Worm (Caenorhabditis elegans) whole organism, L1 larva: ENCODE measurements around the gene ppfr-4.

Source experiments
- C04F5.9 ChIP-seq: sonication (generic microtip); optimal IDR thresholded peaks from 2 replicates; lab custom pipeline; 2016; ENCODE audit warnings: missing genetic modification characterization, missing compliant biosample characterization
- C16A3.4 ChIP-seq: fragments of 150-350 bp; optimal IDR thresholded peaks from 2 replicates; lab custom pipeline; 2014; ENCODE audit warnings: missing biosample characterization, missing genetic modification characterization
- C34B4.2 ChIP-seq: sonication (generic microtip); optimal IDR thresholded peaks from 2 replicates; lab custom pipeline; 2017; ENCODE audit warnings: mild to moderate bottlenecking, missing genetic modification characterization, missing compliant biosample characterization
- F16B12.6 ChIP-seq: fragments of 150-350 bp; optimal IDR thresholded peaks from 2 replicates; lab custom pipeline; 2014; ENCODE audit warnings: missing biosample characterization, missing genetic modification characterization
- Y116A8C.19 ChIP-seq: sonication (generic microtip); optimal IDR thresholded peaks from 2 replicates; lab custom pipeline; 2016; ENCODE audit warnings: missing compliant biosample characterization, missing genetic modification characterization, borderline replicate concordance
- aha-1 ChIP-seq: fragments of 150-350 bp; optimal IDR thresholded peaks from 2 replicates; lab custom pipeline; 2014; ENCODE audit warnings: missing biosample characterization, missing genetic modification characterization
- aly-2 ChIP-seq: fragments of 150-350 bp; optimal IDR thresholded peaks from 2 replicates; lab custom pipeline; 2014; ENCODE audit warnings: missing biosample characterization, missing genetic modification characterization
- ama-1 ChIP-seq: fragments of 150-350 bp; optimal IDR thresholded peaks from 2 replicates; lab custom pipeline; 2014
- ceh-63 ChIP-seq: fragments of 200-800 bp; sonication (Bioruptor generic); optimal IDR thresholded peaks from 2 replicates; lab custom pipeline; 2018; ENCODE audit warnings: mild to moderate bottlenecking, missing genetic modification characterization, missing compliant biosample characterization
- ceh-8 ChIP-seq: fragments of 200-800 bp; sonication (Bioruptor generic); optimal IDR thresholded peaks from 2 replicates; lab custom pipeline; 2018; ENCODE audit warnings: mild to moderate bottlenecking, missing genetic modification characterization, moderate library complexity, missing compliant biosample characterization
- ceh-82 ChIP-seq, 3 experiments: fragments of 150-350 bp in 1 of 3; sonication (generic microtip) in 2 of 3; optimal IDR thresholded peaks; 2 replicates each; lab custom pipeline; 2014 to 2017; ENCODE audit warnings: missing biosample characterization in 3 of 3, missing genetic modification characterization in 3 of 3
- ces-1 ChIP-seq: fragments of 150-350 bp; optimal IDR thresholded peaks from 2 replicates; lab custom pipeline; 2014; ENCODE audit warnings: missing biosample characterization, missing genetic modification reagents, missing genetic modification characterization
- dpl-1 ChIP-seq, 3 experiments: fragments of 150-350 bp in 2 of 3; sonication (generic microtip) in 1 of 3; optimal IDR thresholded peaks; 2 replicates each; lab custom pipeline; 2014 to 2017; ENCODE audit warnings: missing biosample characterization in 3 of 3, missing genetic modification characterization in 3 of 3, missing genetic modification reagents in 3 of 3
- dsc-1 ChIP-seq: sonication (generic microtip); optimal IDR thresholded peaks from 2 replicates; lab custom pipeline; 2016; ENCODE audit warnings: mild to moderate bottlenecking, missing genetic modification characterization, missing compliant biosample characterization
- efl-1 ChIP-seq, 4 experiments: fragments of 150-350 bp; optimal IDR thresholded peaks in 3 of 4; peaks in 1 of 4; 1 replicate in 1 of 4; 2 replicates in 3 of 4; lab custom pipeline; 2014; ENCODE audit warnings: missing biosample characterization in 2 of 4, missing genetic modification characterization in 2 of 4, missing genetic modification reagents in 2 of 4
- egl-13 ChIP-seq: sonication (generic microtip); optimal IDR thresholded peaks from 2 replicates; lab custom pipeline; 2016; ENCODE audit warnings: missing genotype, missing genetic modification reagents, missing genetic modification characterization, missing compliant biosample characterization
- elt-2 ChIP-seq: sonication (generic microtip); optimal IDR thresholded peaks from 2 replicates; lab custom pipeline; 2016; ENCODE audit warnings: missing genetic modification characterization, mild to moderate bottlenecking, inconsistent platforms, missing compliant biosample characterization, missing genetic modification reagents
- ets-5 ChIP-seq: fragments of 200-800 bp; sonication (Bioruptor generic); IDR thresholded peaks from 2 replicates; pipeline ENCODE4 v1.3.6; 2022; ENCODE audit warnings: missing genetic modification characterization, missing compliant biosample characterization
- fkh-10 ChIP-seq: sonication (generic microtip); optimal IDR thresholded peaks from 2 replicates; lab custom pipeline; 2017; ENCODE audit warnings: missing biosample characterization, missing genetic modification reagents, missing genetic modification characterization
- fos-1 ChIP-seq: fragments of 150-350 bp; optimal IDR thresholded peaks from 2 replicates; lab custom pipeline; 2014; ENCODE audit warnings: missing biosample characterization, missing genetic modification characterization
- grh-1 ChIP-seq: fragments of 200-800 bp; sonication (Bioruptor generic); IDR thresholded peaks from 2 replicates; pipeline ENCODE4 v1.3.6; 2022; ENCODE audit warnings: missing genetic modification reagents, missing genetic modification characterization, missing compliant biosample characterization
- hlh-17 ChIP-seq: fragments of 200-800 bp; sonication (Bioruptor generic); optimal IDR thresholded peaks from 2 replicates; lab custom pipeline; 2018; ENCODE audit warnings: missing genetic modification characterization, mild to moderate bottlenecking, missing compliant biosample characterization, moderate library complexity, borderline replicate concordance
- hpl-2 ChIP-seq: fragments of 150-350 bp; optimal IDR thresholded peaks from 2 replicates; lab custom pipeline; 2014; ENCODE audit warnings: missing biosample characterization, missing genetic modification reagents, missing genetic modification characterization
- irx-1 ChIP-seq: sonication (generic microtip); optimal IDR thresholded peaks from 2 replicates; lab custom pipeline; 2016; ENCODE audit warnings: missing genetic modification characterization, missing compliant biosample characterization
- isw-1 ChIP-seq: fragments of 200-800 bp; sonication (Bioruptor generic); IDR thresholded peaks from 2 replicates; pipeline ENCODE4 v1.3.6; 2022; ENCODE audit warnings: missing genetic modification characterization, missing compliant biosample characterization
- jun-1 ChIP-seq: fragments of 150-350 bp; optimal IDR thresholded peaks from 2 replicates; lab custom pipeline; 2014; ENCODE audit warnings: missing biosample characterization, missing genetic modification reagents, missing genetic modification characterization
- lin-14 ChIP-seq: fragments of 200-800 bp; sonication (Bioruptor generic); optimal IDR thresholded peaks from 2 replicates; lab custom pipeline; 2018; ENCODE audit warnings: mild to moderate bottlenecking, missing genetic modification characterization, moderate library complexity, missing compliant biosample characterization
- lin-39 ChIP-seq: fragments of 150-350 bp; optimal IDR thresholded peaks from 2 replicates; lab custom pipeline; 2014; ENCODE audit warnings: missing biosample characterization, missing genetic modification reagents, missing genetic modification characterization
- lsy-2 ChIP-seq, 2 experiments: fragments of 150-350 bp; optimal IDR thresholded peaks; 2 replicates each; lab custom pipeline; 2014; ENCODE audit warnings: missing biosample characterization in 2 of 2, missing genetic modification characterization in 2 of 2
- mdl-1 ChIP-seq, 2 experiments: fragments of 150-350 bp; optimal IDR thresholded peaks; 2 replicates each; lab custom pipeline; 2014 to 2017; ENCODE audit warnings: missing biosample characterization in 2 of 2, missing genetic modification characterization in 2 of 2, inconsistent platforms in 1 of 2
- mef-2 ChIP-seq: fragments of 150-350 bp; optimal IDR thresholded peaks from 2 replicates; lab custom pipeline; 2014; ENCODE audit warnings: missing biosample characterization, missing genetic modification characterization
- nhr-11 ChIP-seq: fragments of 150-350 bp; optimal IDR thresholded peaks from 2 replicates; lab custom pipeline; 2014; ENCODE audit warnings: missing biosample characterization, missing genetic modification characterization
- nhr-12 ChIP-seq: sonication (generic microtip); optimal IDR thresholded peaks from 2 replicates; lab custom pipeline; 2017; ENCODE audit warnings: missing biosample characterization, missing genetic modification characterization
- nhr-19 ChIP-seq: fragments of 200-800 bp; sonication (Bioruptor generic); conservative IDR thresholded peaks from 2 replicates; pipeline ENCODE4 v1.3.6; 2022; ENCODE audit warnings: missing genetic modification characterization, missing compliant biosample characterization
- nhr-237 ChIP-seq: fragments of 150-350 bp; optimal IDR thresholded peaks from 2 replicates; lab custom pipeline; 2014; ENCODE audit warnings: missing biosample characterization, missing genetic modification characterization
- nhr-28 ChIP-seq: fragments of 150-350 bp; optimal IDR thresholded peaks from 2 replicates; lab custom pipeline; 2014; ENCODE audit warnings: missing biosample characterization, missing genetic modification characterization
- nhr-47 ChIP-seq: sonication (generic microtip); optimal IDR thresholded peaks from 2 replicates; lab custom pipeline; 2016; ENCODE audit warnings: mild to moderate bottlenecking, missing genetic modification characterization, moderate library complexity, missing compliant biosample characterization
- nhr-85 ChIP-seq: sonication (generic microtip); peaks from one replicate; lab custom pipeline; 2016; ENCODE audit warnings: missing genetic modification characterization, inconsistent platforms, missing compliant biosample characterization
- pag-3 ChIP-seq: sonication (generic microtip); optimal IDR thresholded peaks from 2 replicates; lab custom pipeline; 2017; ENCODE audit warnings: missing genetic modification characterization, mild to moderate bottlenecking, missing compliant biosample characterization, antibody characterized with exemption, borderline replicate concordance; ENCODE audit not compliant: insufficient read depth
- pqm-1 ChIP-seq: sonication (generic microtip); optimal IDR thresholded peaks from 3 replicates; lab custom pipeline; 2017; ENCODE audit warnings: missing biosample characterization, missing genetic modification characterization
- rnt-1 ChIP-seq: sonication (generic microtip); optimal IDR thresholded peaks from 2 replicates; lab custom pipeline; 2016; ENCODE audit warnings: mild to moderate bottlenecking, missing genetic modification characterization, moderate library complexity, missing compliant biosample characterization
- skn-1 ChIP-seq: fragments of 150-350 bp; optimal IDR thresholded peaks from 2 replicates; lab custom pipeline; 2014; ENCODE audit warnings: missing biosample characterization, missing genetic modification characterization
- snpc-4 ChIP-seq: fragments of 150-350 bp; optimal IDR thresholded peaks from 2 replicates; lab custom pipeline; 2014; ENCODE audit warnings: missing biosample characterization, missing genetic modification characterization
- sox-4 ChIP-seq: sonication (generic microtip); optimal IDR thresholded peaks from 2 replicates; lab custom pipeline; 2016; ENCODE audit warnings: missing genetic modification characterization, missing compliant biosample characterization
- sptf-1 ChIP-seq: fragments of 150-350 bp; optimal IDR thresholded peaks from 2 replicates; lab custom pipeline; 2014; ENCODE audit warnings: missing biosample characterization, missing genetic modification characterization
- sup-37 ChIP-seq: fragments of 200-800 bp; sonication (Bioruptor generic); optimal IDR thresholded peaks from 2 replicates; lab custom pipeline; 2018; ENCODE audit warnings: mild to moderate bottlenecking, missing genetic modification characterization, missing compliant biosample characterization
- tbx-2 ChIP-seq: sonication (generic microtip); optimal IDR thresholded peaks from 2 replicates; lab custom pipeline; 2016; ENCODE audit warnings: missing genetic modification characterization, missing compliant biosample characterization
- tlp-1 ChIP-seq: fragments of 150-350 bp; optimal IDR thresholded peaks from 2 replicates; lab custom pipeline; 2014; ENCODE audit warnings: missing biosample characterization, missing genetic modification characterization
- unc-130 ChIP-seq: fragments of 150-350 bp; optimal IDR thresholded peaks from 2 replicates; lab custom pipeline; 2017; ENCODE audit warnings: missing biosample characterization, missing genetic modification characterization, inconsistent platforms
- unc-86 ChIP-seq: sonication (generic microtip); optimal IDR thresholded peaks from 2 replicates; lab custom pipeline; 2016; ENCODE audit warnings: missing genetic modification characterization, missing compliant biosample characterization
- vab-15 ChIP-seq: sonication (generic microtip); optimal IDR thresholded peaks from 2 replicates; lab custom pipeline; 2017; ENCODE audit warnings: missing genotype, mild to moderate bottlenecking, missing genetic modification characterization, missing compliant biosample characterization
- xbp-1 ChIP-seq: sonication (generic microtip); optimal IDR thresholded peaks from 2 replicates; lab custom pipeline; 2016; ENCODE audit warnings: missing genetic modification characterization, missing compliant biosample characterization
- zip-4 ChIP-seq: fragments of 200-800 bp; sonication (Bioruptor generic); optimal IDR thresholded peaks from 2 replicates; lab custom pipeline; 2018; ENCODE audit warnings: mild to moderate bottlenecking, missing genetic modification characterization, moderate library complexity, missing compliant biosample characterization

Gene ppfr-4

DNA sequence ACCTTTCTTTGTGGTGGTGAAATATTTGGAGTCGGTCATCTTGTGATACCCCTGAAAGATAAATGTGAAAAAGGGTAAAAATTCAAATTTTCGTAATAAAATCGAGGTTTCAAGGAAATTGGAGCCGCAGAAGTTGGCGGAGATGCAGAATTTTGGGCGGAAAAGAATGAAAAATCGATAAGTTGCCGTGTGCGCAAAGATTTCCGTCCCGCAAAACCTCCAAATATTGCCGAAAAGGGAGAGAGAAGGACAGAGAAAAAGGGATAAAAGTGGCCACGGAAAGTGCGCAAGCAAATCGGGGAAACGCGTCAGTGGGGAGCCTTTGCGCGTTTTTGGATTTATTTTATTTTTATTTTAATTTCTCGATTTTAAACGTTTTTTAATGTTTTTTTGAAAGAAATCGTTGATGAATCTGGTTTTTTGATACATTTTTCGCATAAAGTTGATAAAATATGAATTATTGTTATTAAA, 22.7 kb upstream of the ppfr-4 start, which contains the start of gene apb-1:
Gene apb-1, minus strand, starts transcription at position 51 of the 471 bp plus-strand sequence.
- peak; percentile 38 for TF ChIP-seq ceh-63 (GFP tag; lab: Kevin White, UChicago)
- TF ChIP-seq skn-1 (tag; lab: Kevin White, UChicago) = peak; percentile 90
- peak; percentile 72 for TF ChIP-seq ama-1 (lab: Kevin White, UChicago)
- peak; percentile 94 for TF ChIP-seq xbp-1 (tag; lab: Kevin White, UChicago)
- peak; percentile 92 for TF ChIP-seq nhr-19 (GFP tag; lab: Robert Waterston, UW)
- TF ChIP-seq sptf-1 (tag; lab: Kevin White, UChicago) = no peak
- TF ChIP-seq mef-2 (tag; lab: Kevin White, UChicago) = no peak
- peak; percentile 96 for TF ChIP-seq lin-14 (GFP tag; lab: Kevin White, UChicago)
- peak; percentile 96 for TF ChIP-seq egl-13 (tag; lab: Kevin White, UChicago)
- TF ChIP-seq jun-1 = peak; percentile 89
- TF ChIP-seq nhr-11 (tag; lab: Kevin White, UChicago) = peak; percentile 70
- TF ChIP-seq ceh-8 (GFP tag; lab: Kevin White, UChicago) = peak; percentile 93
- peak; percentile 94 to 96 for TF ChIP-seq lsy-2 (tag; optimal IDR thresholded peaks at IDR 0.05; lab: Kevin White, UChicago)
- peak; percentile 89 for TF ChIP-seq snpc-4 (tag; lab: Kevin White, UChicago)
- peak; percentile 91 for TF ChIP-seq aly-2 (tag; lab: Kevin White, UChicago)
- TF ChIP-seq rnt-1 (tag; lab: Kevin White, UChicago) = no peak
- no peak for TF ChIP-seq hlh-17 (GFP tag; lab: Kevin White, UChicago)
- TF ChIP-seq lin-39 (tag; lab: Kevin White, UChicago) = peak; percentile 95
- TF ChIP-seq hpl-2 = peak; percentile 83
- TF ChIP-seq aha-1 = peak; percentile 73
- peak; percentile 88 for TF ChIP-seq sox-4 (tag; lab: Kevin White, UChicago)
- no peak for TF ChIP-seq nhr-28 (tag; lab: Kevin White, UChicago)
- peak in 1 of 2 experiments; percentile 83 for TF ChIP-seq mdl-1 (tag; optimal IDR thresholded peaks at IDR 0.05; lab: Kevin White, UChicago)
- TF ChIP-seq unc-86 (tag; lab: Kevin White, UChicago) = peak; percentile 96
- TF ChIP-seq nhr-237 (tag; lab: Kevin White, UChicago) = peak; percentile 57
- TF ChIP-seq dpl-1 (GFP tag; optimal IDR thresholded peaks at IDR 0.05; lab: Kevin White, UChicago) = peak; percentile 84 to 87 (median 85)
- TF ChIP-seq irx-1 = peak; percentile 92
- peak; percentile 76 for TF ChIP-seq unc-130 (tag; lab: Kevin White, UChicago)
- peak; percentile 95 for TF ChIP-seq isw-1 (GFP tag; lab: Robert Waterston, UW)
- peak; percentile 85 to 88 for TF ChIP-seq efl-1 (optimal IDR thresholded peaks at IDR 0.05; lab: Kevin White, UChicago)
- peak; percentile 83 to 98 for TF ChIP-seq efl-1 (GFP tag; optimal IDR thresholded peaks at IDR 0.05 in 1 of 2; lab: Kevin White, UChicago)
- TF ChIP-seq pag-3 (tag; lab: Kevin White, UChicago) = no peak
- peak; percentile 87 for TF ChIP-seq grh-1 (GFP tag; lab: Robert Waterston, UW)
- peak; percentile 83 for TF ChIP-seq C04F5.9 (tag; lab: Kevin White, UChicago)
- no peak for TF ChIP-seq elt-2 (tag; lab: Kevin White, UChicago)
- no peak for TF ChIP-seq ets-5 (GFP tag; lab: Robert Waterston, UW)
- peak; percentile 97 for TF ChIP-seq nhr-85 (tag; lab: Kevin White, UChicago)
- no peak for TF ChIP-seq ces-1 (GFP tag; lab: Kevin White, UChicago)
- peak; percentile 92 for TF ChIP-seq C16A3.4 (tag; lab: Kevin White, UChicago)
- no peak for TF ChIP-seq tlp-1
- TF ChIP-seq dsc-1 (tag; lab: Kevin White, UChicago) = peak; percentile 95
- TF ChIP-seq sup-37 (GFP tag; lab: Kevin White, UChicago) = peak; percentile 84
- TF ChIP-seq fos-1 = peak; percentile 91
- no peak for TF ChIP-seq nhr-12 (tag; lab: Kevin White, UChicago)
- TF ChIP-seq Y116A8C.19 = no peak
- TF ChIP-seq fkh-10 (GFP tag; lab: Kevin White, UChicago) = peak; percentile 95
- peak; percentile 74 for TF ChIP-seq F16B12.6 (tag; lab: Kevin White, UChicago)
- TF ChIP-seq vab-15 (tag; lab: Kevin White, UChicago) = no peak
- no peak for TF ChIP-seq pqm-1 (tag; lab: Kevin White, UChicago)
- peak; percentile 55 for TF ChIP-seq C34B4.2
- peak; percentile 88 for TF ChIP-seq zip-4 (GFP tag; lab: Kevin White, UChicago)
- TF ChIP-seq ceh-82 (tag; optimal IDR thresholded peaks at IDR 0.05; lab: Kevin White, UChicago) = peak; percentile 96 to 97 (median 97)
- TF ChIP-seq tbx-2 = peak; percentile 97
- peak; percentile 98 for TF ChIP-seq nhr-47 (tag; lab: Kevin White, UChicago)
